Worm (Caenorhabditis elegans) whole organism, young adult: ENCODE data around the gene oac-24.

Source experiments
- C17E4.6 ChIP-seq: fragments of 200-800 bp; sonication (Bioruptor generic); IDR thresholded peaks from 2 replicates; pipeline ENCODE4 v1.3.6; 2022; ENCODE audit warnings: missing genetic modification reagents, missing genetic modification characterization, missing compliant biosample characterization
- F23B12.7 ChIP-seq: sonication (generic microtip); optimal IDR thresholded peaks from 2 replicates; lab custom pipeline; 2017; ENCODE audit warnings: missing genetic modification characterization, mild to moderate bottlenecking, missing compliant biosample characterization, antibody characterized with exemption, moderate library complexity; ENCODE audit not compliant: insufficient read depth
- bed-1 ChIP-seq: fragments of 200-800 bp; sonication (Bioruptor generic); IDR thresholded peaks from 2 replicates; pipeline ENCODE4 v1.3.6; 2022; ENCODE audit warnings: missing genetic modification reagents, missing genetic modification characterization, missing compliant biosample characterization
- dpl-1 ChIP-seq: fragments of 150-350 bp; optimal IDR thresholded peaks from 2 replicates; lab custom pipeline; 2014; ENCODE audit warnings: missing biosample characterization, missing genetic modification reagents, missing genetic modification characterization
- madf-8 ChIP-seq: fragments of 200-800 bp; sonication (Bioruptor generic); conservative IDR thresholded peaks from 2 replicates; pipeline ENCODE4 v1.3.6; 2022; ENCODE audit warnings: missing genetic modification reagents, missing genetic modification characterization, missing compliant biosample characterization
- nfyb-1 ChIP-seq: fragments of 200-800 bp; sonication (Bioruptor generic); IDR thresholded peaks from 2 replicates; pipeline ENCODE4 v1.3.6; 2022; ENCODE audit warnings: missing genetic modification reagents, missing genetic modification characterization, missing compliant biosample characterization
- nhr-27 ChIP-seq: fragments of 200-800 bp; sonication (Bioruptor generic); optimal IDR thresholded peaks from 2 replicates; lab custom pipeline; 2018; ENCODE audit warnings: mild to moderate bottlenecking, missing genetic modification characterization, moderate library complexity, missing compliant biosample characterization
- rec-8 ChIP-seq, 2 experiments: sonication (generic microtip); optimal IDR thresholded peaks; 2 replicates each; lab custom pipeline; 2016; ENCODE audit warnings: mild to moderate bottlenecking in 2 of 2, missing genetic modification characterization in 2 of 2, missing genetic modification reagents in 2 of 2, missing genotype in 2 of 2, missing biosample characterization in 1 of 2, missing compliant biosample characterization in 1 of 2, moderate library complexity in 1 of 2
- snpc-4 ChIP-seq, 5 experiments: fragments of 150-350 bp in 1 of 5; sonication (generic microtip) in 4 of 5; optimal IDR thresholded peaks; 2 replicates each; lab custom pipeline; 2014 to 2018; ENCODE audit warnings: missing genetic modification characterization in 5 of 5, missing biosample characterization in 3 of 5, antibody characterized with exemption in 2 of 5, mild to moderate bottlenecking in 2 of 5, missing compliant biosample characterization in 2 of 5, missing genotype in 2 of 5, moderate library complexity in 2 of 5, missing genetic modification reagents in 1 of 5
- tbp1 ChIP-seq: fragments of 200-800 bp; sonication (Bioruptor generic); optimal IDR thresholded peaks from 2 replicates; lab custom pipeline; 2018; ENCODE audit warnings: mild to moderate bottlenecking, missing genetic modification characterization, missing compliant biosample characterization
- unc-130 ChIP-seq: sonication (generic microtip); optimal IDR thresholded peaks from 2 replicates; lab custom pipeline; 2016; ENCODE audit warnings: missing genetic modification reagents, missing genetic modification characterization, missing compliant biosample characterization
- unc-62 ChIP-seq: fragments of 150-350 bp; optimal IDR thresholded peaks from 2 replicates; lab custom pipeline; 2014; ENCODE audit warnings: missing biosample characterization, missing genetic modification reagents, missing genetic modification characterization

- TF ChIP-seq nhr-27 (tag; lab: Kevin White, UChicago) (no peak), madf-8 (GFP tag; lab: Robert Waterston, UW) (no peak), tbp1 (GFP tag; lab: Kevin White, UChicago) (no peak), snpc-4 (GFP tag; optimal IDR thresholded peaks at IDR 0.05; lab: Kevin White, UChicago) (no peak), snpc-4 (tag; optimal IDR thresholded peaks at IDR 0.05; lab: Kevin White, UChicago) (no peak), unc-130 (GFP tag; lab: Kevin White, UChicago) (no peak), dpl-1 (no peak), unc-62 (GFP tag; lab: Kevin White, UChicago) (no peak), F23B12.7 (tag; lab: Kevin White, UChicago) (no peak), nfyb-1 (GFP tag; lab: Robert Waterston, UW) (no peak), C17E4.6 (GFP tag; lab: Robert Waterston, UW) (no peak), rec-8 (tag; optimal IDR thresholded peaks at IDR 0.05; lab: Kevin White, UChicago) (no peak), bed-1 (no peak)
Measured at ce11 chrV:4698675-4699074, 11.9 kb upstream of the oac-24 start.
